Fruit fly (Drosophila melanogaster) whole organism, embryonic: Measurements from ENCODE around the gene Adsl.

Experiments
- Ada2b ChIP-seq: fragments of 200-800 bp; sonication (Bioruptor generic); IDR thresholded peaks from 2 replicates; pipeline ENCODE4 v1.3.6; 2022; ENCODE audit warnings: missing biosample characterization, missing genetic modification characterization
- Adf1 ChIP-seq: fragments of 200-800 bp; sonication (Bioruptor generic); IDR thresholded peaks from 2 replicates; pipeline ENCODE4 v1.3.6; 2022; ENCODE audit warnings: missing biosample characterization, missing genetic modification characterization
- B-H2 ChIP-seq: fragments of 200-800 bp; sonication (Bioruptor generic); optimal IDR thresholded peaks from 2 replicates; lab custom pipeline; 2018; ENCODE audit warnings: missing biosample characterization, mild to moderate bottlenecking, missing genetic modification characterization
- CG10147 ChIP-seq: fragments of 200-800 bp; sonication (Bioruptor generic); optimal IDR thresholded peaks from 2 replicates; lab custom pipeline; 2019; ENCODE audit warnings: missing biosample characterization, mild to moderate bottlenecking, missing genetic modification characterization, moderate library complexity
- CG10267 ChIP-seq: fragments of 200-800 bp; sonication (Bioruptor generic); optimal IDR thresholded peaks from 2 replicates; lab custom pipeline; 2018; ENCODE audit warnings: missing biosample characterization, mild to moderate bottlenecking, missing genetic modification characterization, moderate library complexity
- CG10959 ChIP-seq: fragments of 200-800 bp; sonication (Bioruptor generic); IDR thresholded peaks from 2 replicates; pipeline ENCODE4 v1.3.6; 2022; ENCODE audit warnings: missing biosample characterization, missing genetic modification characterization
- CG11504 ChIP-seq: fragments of 200-800 bp; sonication (Bioruptor generic); optimal IDR thresholded peaks from 3 replicates; lab custom pipeline; 2019; ENCODE audit warnings: missing biosample characterization, mild to moderate bottlenecking, missing genetic modification characterization, moderate library complexity
- CG12219 ChIP-seq: fragments of 200-800 bp; sonication (Bioruptor generic); optimal IDR thresholded peaks from 3 replicates; lab custom pipeline; 2018; ENCODE audit warnings: missing biosample characterization, mild to moderate bottlenecking, missing genetic modification characterization
- CG14014 ChIP-seq: fragments of 200-800 bp; sonication (Bioruptor generic); IDR thresholded peaks from 2 replicates; pipeline ENCODE4 v1.3.6; 2022; ENCODE audit warnings: missing biosample characterization, missing genetic modification characterization
- CG14441 ChIP-seq: fragments of 200-800 bp; sonication (Bioruptor generic); IDR thresholded peaks from 2 replicates; pipeline ENCODE4 v1.3.6; 2022; ENCODE audit warnings: missing biosample characterization, missing genetic modification characterization
- CG14965 ChIP-seq: fragments of 200-800 bp; sonication (Bioruptor generic); optimal IDR thresholded peaks from 2 replicates; lab custom pipeline; 2016; ENCODE audit warnings: missing biosample characterization, missing genetic modification characterization, borderline replicate concordance
- CG15479 ChIP-seq: fragments of 200-800 bp; sonication (Bioruptor generic); optimal IDR thresholded peaks from 3 replicates; lab custom pipeline; 2019; ENCODE audit warnings: missing biosample characterization, mild to moderate bottlenecking, missing genetic modification characterization, moderate library complexity
- CG17612 ChIP-seq: fragments of 200-800 bp; sonication (Bioruptor generic); IDR thresholded peaks from 2 replicates; pipeline ENCODE4 v1.3.6; 2022; ENCODE audit warnings: missing biosample characterization, missing genetic modification characterization
- CG17802 ChIP-seq: fragments of 200-800 bp; sonication (Bioruptor generic); optimal IDR thresholded peaks from 2 replicates; lab custom pipeline; 2018; ENCODE audit warnings: missing biosample characterization, mild to moderate bottlenecking, missing genetic modification characterization, moderate library complexity
- CG18476 ChIP-seq: fragments of 200-800 bp; sonication (Bioruptor generic); optimal IDR thresholded peaks from 2 replicates; lab custom pipeline; 2016; ENCODE audit warnings: missing biosample characterization, mild to moderate bottlenecking, missing genetic modification characterization
- CG2129 ChIP-seq: fragments of 200-800 bp; sonication (Bioruptor generic); IDR thresholded peaks from 2 replicates; pipeline ENCODE4 v1.3.6; 2022; ENCODE audit warnings: missing biosample characterization, missing genetic modification characterization; ENCODE audit not compliant: partially characterized antibody
- CG2199 ChIP-seq: fragments of 200-800 bp; sonication (Bioruptor generic); IDR thresholded peaks from 3 replicates; pipeline ENCODE4 v1.3.6; 2022; ENCODE audit warnings: missing biosample characterization, missing genetic modification characterization
- CG2712 ChIP-seq: fragments of 200-800 bp; optimal IDR thresholded peaks from 3 replicates; lab custom pipeline; 2019; ENCODE audit warnings: missing biosample characterization, mild to moderate bottlenecking, missing genetic modification characterization, moderate library complexity
- CG32532 ChIP-seq: fragments of 200-800 bp; sonication (Bioruptor generic); IDR thresholded peaks from 2 replicates; pipeline ENCODE4 v1.3.6; 2022; ENCODE audit warnings: missing biosample characterization, missing genetic modification characterization
- CG34422 ChIP-seq: fragments of 200-800 bp; sonication (Bioruptor generic); IDR thresholded peaks from 3 replicates; pipeline ENCODE4 v1.3.6; 2022; ENCODE audit warnings: missing biosample characterization, missing genetic modification characterization
- CG3847 ChIP-seq: fragments of 200-800 bp; sonication (Bioruptor generic); IDR thresholded peaks from 2 replicates; pipeline ENCODE4 v1.3.6; 2022; ENCODE audit warnings: missing biosample characterization, missing genetic modification characterization
- CG6254 ChIP-seq: fragments of 200-800 bp; sonication (Bioruptor generic); optimal IDR thresholded peaks from 3 replicates; lab custom pipeline; 2017; ENCODE audit warnings: mild to moderate bottlenecking, missing biosample characterization, missing genetic modification reagents, missing genetic modification characterization
- CG6689 ChIP-seq: fragments of 200-800 bp; sonication (Bioruptor generic); IDR thresholded peaks from 2 replicates; pipeline ENCODE4 v1.3.6; 2022; ENCODE audit warnings: missing biosample characterization, missing genetic modification characterization
- CG6854 ChIP-seq: fragments of 200-800 bp; sonication (Bioruptor generic); optimal IDR thresholded peaks from 3 replicates; lab custom pipeline; 2017; ENCODE audit warnings: missing biosample characterization, mild to moderate bottlenecking, missing genetic modification characterization
- CG7987 ChIP-seq: fragments of 200-800 bp; sonication (Bioruptor generic); optimal IDR thresholded peaks from 2 replicates; lab custom pipeline; 2018; ENCODE audit warnings: missing biosample characterization, mild to moderate bottlenecking, missing genetic modification characterization, moderate library complexity
- CG8924 ChIP-seq: fragments of 200-800 bp; optimal IDR thresholded peaks from 3 replicates; lab custom pipeline; 2019; ENCODE audit warnings: missing biosample characterization, mild to moderate bottlenecking, missing genetic modification characterization, moderate library complexity
- CG9437 ChIP-seq: fragments of 200-800 bp; sonication (Bioruptor generic); optimal IDR thresholded peaks from 2 replicates; lab custom pipeline; 2018; ENCODE audit warnings: missing biosample characterization, mild to moderate bottlenecking, missing genetic modification characterization
- Mad ChIP-seq: fragments of 200-800 bp; sonication (Bioruptor generic); optimal IDR thresholded peaks from 2 replicates; lab custom pipeline; 2016; ENCODE audit warnings: missing biosample characterization, missing genetic modification characterization
- Myb ChIP-seq: fragments of 200-800 bp; sonication (Bioruptor generic); optimal IDR thresholded peaks from 2 replicates; lab custom pipeline; 2016; ENCODE audit warnings: missing biosample characterization, missing genetic modification characterization
- Nf-YB ChIP-seq: fragments of 200-800 bp; sonication (Bioruptor generic); optimal IDR thresholded peaks from 3 replicates; lab custom pipeline; 2019; ENCODE audit warnings: missing biosample characterization, mild to moderate bottlenecking, missing genetic modification characterization, moderate library complexity
- Stat92E ChIP-seq, 3 experiments: fragments of >200 bp in 2 of 3; fragments of 200-800 bp in 1 of 3; sonication (Bioruptor generic) in 1 of 3; optimal IDR thresholded peaks; 2 replicates each; lab custom pipeline; 2017 to 2019; ENCODE audit warnings: missing biosample characterization in 3 of 3, missing genetic modification characterization in 3 of 3, mild to moderate bottlenecking in 1 of 3, moderate library complexity in 1 of 3
- Tbp ChIP-seq: fragments of >200 bp; optimal IDR thresholded peaks from 2 replicates; lab custom pipeline; 2018; ENCODE audit warnings: missing biosample characterization, missing genetic modification characterization
- Usf ChIP-seq: fragments of 200-800 bp; sonication (Bioruptor generic); optimal IDR thresholded peaks from 2 replicates; lab custom pipeline; 2017; ENCODE audit warnings: missing genotype, missing biosample characterization, missing genetic modification characterization
- ac ChIP-seq: fragments of 200-800 bp; sonication (Bioruptor generic); optimal IDR thresholded peaks from 3 replicates; lab custom pipeline; 2017; ENCODE audit warnings: missing biosample characterization, mild to moderate bottlenecking, missing genetic modification characterization
- bsh ChIP-seq, 2 experiments: fragments of 200-800 bp; sonication (Bioruptor generic); optimal IDR thresholded peaks; 2 replicates each; lab custom pipeline; 2017 to 2018; ENCODE audit warnings: mild to moderate bottlenecking in 2 of 2, missing biosample characterization in 2 of 2, missing genetic modification characterization in 2 of 2, moderate library complexity in 1 of 2
- cg ChIP-seq: fragments of 200-800 bp; sonication (Bioruptor generic); optimal IDR thresholded peaks from 3 replicates; lab custom pipeline; 2019; ENCODE audit warnings: missing biosample characterization, mild to moderate bottlenecking, missing genetic modification characterization, moderate library complexity
- chinmo ChIP-seq: fragments of 200-800 bp; sonication (Bioruptor generic); IDR thresholded peaks from 4 replicates; pipeline ENCODE4 v1.3.6; 2022; ENCODE audit warnings: missing biosample characterization, missing genetic modification characterization; ENCODE audit not compliant: partially characterized antibody
- chm ChIP-seq: fragments of 200-800 bp; sonication (Bioruptor generic); IDR thresholded peaks from 2 replicates; pipeline ENCODE4 v1.3.6; 2022; ENCODE audit warnings: missing biosample characterization, missing genetic modification characterization
- crol ChIP-seq: fragments of 200-800 bp; sonication (Bioruptor generic); IDR thresholded peaks from 2 replicates; pipeline ENCODE4 v1.3.6; 2022; ENCODE audit warnings: missing biosample characterization, missing genetic modification characterization
- cwo ChIP-seq: fragments of 200-800 bp; sonication (Bioruptor generic); optimal IDR thresholded peaks from 3 replicates; lab custom pipeline; 2017; ENCODE audit warnings: missing biosample characterization, missing genetic modification characterization, mild to moderate bottlenecking, moderate library complexity, missing genetic modification reagents
- ham ChIP-seq: fragments of 200-800 bp; sonication (Bioruptor generic); IDR thresholded peaks from 2 replicates; pipeline ENCODE4 v1.3.6; 2022; ENCODE audit warnings: missing biosample characterization, missing genetic modification characterization
- ken ChIP-seq: fragments of 200-800 bp; sonication (Bioruptor generic); IDR thresholded peaks from 3 replicates; pipeline ENCODE4 v1.3.6; 2022; ENCODE audit warnings: missing biosample characterization, missing genetic modification characterization
- klu ChIP-seq: fragments of 200-800 bp; sonication (Bioruptor generic); IDR thresholded peaks from 2 replicates; pipeline ENCODE4 v1.3.6; 2022; ENCODE audit warnings: missing biosample characterization, missing genetic modification characterization
- lbe ChIP-seq: fragments of 200-800 bp; sonication (Bioruptor generic); optimal IDR thresholded peaks from 2 replicates; lab custom pipeline; 2016; ENCODE audit warnings: missing biosample characterization, mild to moderate bottlenecking, missing genetic modification characterization
- pfk ChIP-seq: fragments of 200-800 bp; sonication (Bioruptor generic); optimal IDR thresholded peaks from 2 replicates; lab custom pipeline; 2018; ENCODE audit warnings: missing biosample characterization, mild to moderate bottlenecking, missing genetic modification characterization, moderate library complexity
- sens ChIP-seq: fragments of 200-800 bp; sonication (Bioruptor generic); peaks from one replicate; lab custom pipeline; 2016; ENCODE audit warnings: missing biosample characterization, missing genetic modification characterization
- sob ChIP-seq: fragments of 200-800 bp; sonication (Bioruptor generic); IDR thresholded peaks from 2 replicates; pipeline ENCODE4 v1.3.6; 2022; ENCODE audit warnings: missing biosample characterization, missing genetic modification characterization
- tll ChIP-seq, 2 experiments: fragments of 200-800 bp in 1 of 2; fragments of >200 bp in 1 of 2; sonication (Bioruptor generic) in 1 of 2; optimal IDR thresholded peaks; 2 replicates each; lab custom pipeline; 2017 to 2019; ENCODE audit warnings: missing biosample characterization in 2 of 2, missing genetic modification characterization in 2 of 2, mild to moderate bottlenecking in 1 of 2, moderate library complexity in 1 of 2
- trh ChIP-seq: fragments of 200-800 bp; sonication (Bioruptor generic); optimal IDR thresholded peaks from 2 replicates; lab custom pipeline; 2016; ENCODE audit warnings: missing biosample characterization, missing genetic modification characterization
- ttk ChIP-seq: fragments of 200-800 bp; sonication (Bioruptor generic); IDR thresholded peaks from 2 replicates; pipeline ENCODE4 v2.1.2; 2022; ENCODE audit warnings: missing biosample characterization, missing genetic modification characterization
- yki ChIP-seq: fragments of >200 bp; optimal IDR thresholded peaks from 3 replicates; lab custom pipeline; 2018

Gene Adsl

dm6 chr3R:17062705-17063104, 41.8 kb upstream of the Adsl start (continued):
- no peak for TF ChIP-seq CG3847
- no peak for TF ChIP-seq CG17612 (GFP tag; lab: Robert Waterston, UW)
- no peak for TF ChIP-seq yki (lab: Kevin White, UChicago)
- TF ChIP-seq pfk (GFP tag; lab: Kevin White, UChicago): peak; percentile 21
- no peak for TF ChIP-seq trh
- TF ChIP-seq sob (GFP tag; lab: Robert Waterston, UW): no peak
- TF ChIP-seq CG14441 (GFP tag; lab: Robert Waterston, UW): no peak
- no peak for TF ChIP-seq CG7987
- TF ChIP-seq CG6689 (GFP tag; lab: Robert Waterston, UW): no peak
- no peak for TF ChIP-seq CG8924 (tag; lab: Kevin White, UChicago)
- no peak for TF ChIP-seq Usf
- no peak for TF ChIP-seq Nf-YB
- no peak for TF ChIP-seq Mad (GFP tag; lab: Kevin White, UChicago)
- no peak for TF ChIP-seq Tbp (GFP tag; lab: Kevin White, UChicago)
- TF ChIP-seq CG10147 (GFP tag; lab: Kevin White, UChicago): no peak
- no peak for TF ChIP-seq CG12219 (GFP tag; lab: Kevin White, UChicago)
- TF ChIP-seq CG18476 (GFP tag; lab: Kevin White, UChicago): no peak
- no peak for TF ChIP-seq CG10267
- no peak for TF ChIP-seq Myb (GFP tag; lab: Kevin White, UChicago)
- no peak for TF ChIP-seq B-H2 (GFP tag; lab: Kevin White, UChicago)
- no peak for TF ChIP-seq Ada2b (GFP tag; lab: Robert Waterston, UW)
- no peak for TF ChIP-seq CG2129 (GFP tag; lab: Robert Waterston, UW)
- no peak for TF ChIP-seq CG2712
- no peak for TF ChIP-seq klu
- no peak for TF ChIP-seq CG17802
- peak; percentile 78; the same call in 2 of the 4 replicates for TF ChIP-seq chinmo (GFP tag; lab: Robert Waterston, UW)
- no peak for TF ChIP-seq CG10959 (GFP tag; lab: Robert Waterston, UW)
- TF ChIP-seq Adf1 (GFP tag; lab: Robert Waterston, UW): peak; percentile 29; the same call in 1 of the 2 replicates
- no peak for TF ChIP-seq CG6854
- TF ChIP-seq CG32532 (GFP tag; lab: Robert Waterston, UW): peak; percentile 36; the same call in 1 of the 2 replicates
- no peak for TF ChIP-seq CG6254 (GFP tag; lab: Kevin White, UChicago)
- no peak for TF ChIP-seq cg (GFP tag; lab: Kevin White, UChicago)
- no peak for TF ChIP-seq CG11504 (tag; lab: Kevin White, UChicago)
- peak; percentile 3 for TF ChIP-seq cwo
- no peak for TF ChIP-seq CG14014
- no peak for TF ChIP-seq CG14965 (GFP tag; lab: Kevin White, UChicago)

- TF ChIP-seq tll (GFP tag; optimal IDR thresholded peaks at IDR 0.05; lab: Kevin White, UChicago) (peak in 1 of 2 experiments; percentile 6), Stat92E (GFP tag; optimal IDR thresholded peaks at IDR 0.05; lab: Kevin White, UChicago) (peak in 1 of 3 experiments; percentile 80), Nf-YB (no peak), chm (GFP tag; lab: Robert Waterston, UW) (no peak), CG15479 (peak; percentile 23), bsh (GFP tag; optimal IDR thresholded peaks at IDR 0.05; lab: Kevin White, UChicago) (no peak), ken (GFP tag; lab: Robert Waterston, UW) (peak; percentile 51; the same call in 1 of the 3 replicates), CG34422 (GFP tag; lab: Robert Waterston, UW) (no peak), CG9437 (GFP tag; lab: Kevin White, UChicago) (no peak), ac (GFP tag; lab: Kevin White, UChicago) (no peak), ttk (GFP tag; lab: Robert Waterston, UW) (0 out of 2 replicates have a peak, but pooled peaks have one; percentile 5), lbe (peak; percentile 12), ham (GFP tag; lab: Robert Waterston, UW) (no peak), CG8924 (tag; lab: Kevin White, UChicago) (no peak), sens (GFP tag; lab: Kevin White, UChicago) (peak; percentile 38), crol (GFP tag; lab: Robert Waterston, UW) (peak; percentile 33; the same call in 1 of the 2 replicates), CG2199 (no peak)
Measured at dm6 chr3R:17061736-17062371, 40.9 kb upstream of the Adsl start.
